Fruit fly (Drosophila melanogaster) whole organism: ENCODE data around the gene bc10.

Experiments
- CG8478 ChIP-seq: fragments of >200 bp; optimal IDR thresholded peaks from 2 replicates; lab custom pipeline; 2018; ENCODE audit warnings: inconsistent platforms
- Dll ChIP-seq: fragments of >200 bp; optimal IDR thresholded peaks from 2 replicates; lab custom pipeline; 2017
- EcR ChIP-seq, 2 experiments: fragments of >200 bp; optimal IDR thresholded peaks; 2 replicates each; lab custom pipeline; 2017; ENCODE audit warnings: missing biosample characterization in 2 of 2, missing genetic modification characterization in 2 of 2, missing genetic modification reagents in 2 of 2
- pan ChIP-seq: fragments of >200 bp; optimal IDR thresholded peaks from 2 replicates; lab custom pipeline; 2017
- psq ChIP-seq: fragments of >200 bp; optimal IDR thresholded peaks from 2 replicates; lab custom pipeline; 2017
- usp ChIP-seq: fragments of >200 bp; optimal IDR thresholded peaks from 2 replicates; lab custom pipeline; 2017; ENCODE audit warnings: missing biosample characterization, missing genetic modification characterization, mixed read lengths

- TF ChIP-seq Dll (lab: Kevin White, UChicago) (no peak), EcR (GFP tag; optimal IDR thresholded peaks at IDR 0.05; lab: Kevin White, UChicago) (no peak), usp (no peak), CG8478 (no peak), pan (no peak), psq (lab: Kevin White, UChicago) (no peak)
Measured at dm6 chr3L:5529241-5529640, 35.8 kb upstream of the bc10 start, which contains the start of gene Lkr.
